Fruit fly (Drosophila melanogaster): ENCODE measurements around the gene CG33645.

Gene CG33645

dm6 chr2L:13515688-13516037 lies 17.0 kb upstream of the CG33645 start:
- TF ChIP-seq rn (GFP tag; IDR thresholded peaks at IDR 0.05) = no peak
- TF ChIP-seq CG8159 (tag; optimal IDR thresholded peaks at IDR 0.05) = no peak
- no peak for TF ChIP-seq CG8301 (tag; optimal IDR thresholded peaks at IDR 0.05)
- TF ChIP-seq CG4496 (GFP tag; IDR thresholded peaks at IDR 0.05) = no peak
- no peak for TF ChIP-seq fd96Ca (GFP tag; IDR thresholded peaks at IDR 0.05)
- TF ChIP-seq CG15710 (tag; optimal IDR thresholded peaks at IDR 0.05) = no peak
- TF ChIP-seq Pif1A (GFP tag; optimal IDR thresholded peaks at IDR 0.05) = no peak
- TF ChIP-seq CG34367 (tag; optimal IDR thresholded peaks at IDR 0.05) = no peak
- no peak for TF ChIP-seq EcR (GFP tag; optimal IDR thresholded peaks at IDR 0.05)
- no peak for TF ChIP-seq CG32121 (GFP tag; IDR thresholded peaks at IDR 0.05)
- no peak for TF ChIP-seq CG10348 (GFP tag; IDR thresholded peaks at IDR 0.05)
- no peak for TF ChIP-seq gl (tag; optimal IDR thresholded peaks at IDR 0.05)

dm6 chr2L:13521807-13522206 lies 10.8 kb upstream of the CG33645 start:
- TF ChIP-seq EcR (GFP tag; optimal IDR thresholded peaks at IDR 0.05) (no peak), CG4496 (GFP tag; IDR thresholded peaks at IDR 0.05) (no peak), Ets98B (GFP tag; IDR thresholded peaks at IDR 0.05) (no peak), Pif1A (GFP tag; optimal IDR thresholded peaks at IDR 0.05) (no peak), CG32121 (GFP tag; IDR thresholded peaks at IDR 0.05) (no peak), CG14655 (GFP tag; optimal IDR thresholded peaks at IDR 0.05) (no peak), CG17806 (tag; optimal IDR thresholded peaks at IDR 0.05) (no peak), gl (tag; optimal IDR thresholded peaks at IDR 0.05) (no peak)

- no peak for TF ChIP-seq Pif1B (GFP tag; optimal IDR thresholded peaks at IDR 0.05)
Measured at dm6 chr2L:13527541-13527940, 5.1 kb upstream of the CG33645 start, which contains the start of gene CG33640. CG33640 (plus strand) TSS chr2L:13527841.

DNA sequence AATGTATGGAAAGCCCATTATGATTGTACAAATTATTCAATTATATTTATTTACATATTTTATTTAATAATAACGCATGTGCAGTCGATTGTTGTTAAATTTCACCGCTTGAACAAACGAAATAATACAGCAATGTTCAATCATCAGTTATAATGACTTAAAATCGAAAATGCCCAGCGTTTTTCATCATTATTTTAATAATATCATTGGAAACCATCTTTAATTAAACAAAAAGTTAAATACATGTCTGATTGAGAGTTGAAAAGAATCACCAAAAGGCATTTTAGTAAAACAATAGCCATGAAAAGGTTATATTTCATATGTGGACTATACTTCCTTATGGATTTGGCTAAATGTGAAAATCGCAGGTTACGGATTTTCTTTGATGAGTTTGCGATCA lies 3.9 kb upstream of the CG33645 start, which contains the start of gene CG33641:
Gene CG33641 (plus strand): TSS at position 301 of the 400 bp plus-strand sequence.
- TF ChIP-seq CG32121 (GFP tag; IDR thresholded peaks at IDR 0.05) = no peak
- TF ChIP-seq CG15710 (tag; optimal IDR thresholded peaks at IDR 0.05) = no peak
- no peak for TF ChIP-seq EcR (GFP tag; optimal IDR thresholded peaks at IDR 0.05)
- no peak for TF ChIP-seq CG12605 (GFP tag; IDR thresholded peaks at IDR 0.05)
- TF ChIP-seq CG8301 (tag; optimal IDR thresholded peaks at IDR 0.05) = no peak
- TF ChIP-seq CG9948 (tag; optimal IDR thresholded peaks at IDR 0.05) = no peak
- TF ChIP-seq gl (tag; optimal IDR thresholded peaks at IDR 0.05) = no peak
- TF ChIP-seq CG13204 (GFP tag; optimal IDR thresholded peaks at IDR 0.05) = no peak
- TF ChIP-seq Pif1B (GFP tag; optimal IDR thresholded peaks at IDR 0.05) = no peak
- TF ChIP-seq CG17806 (tag; optimal IDR thresholded peaks at IDR 0.05) = no peak
- TF ChIP-seq fd96Ca (GFP tag; IDR thresholded peaks at IDR 0.05) = no peak

dm6 chr2L:13529675-13530074 lies 2.9 kb upstream of the CG33645 start, which contains the start of gene CG33642:
CG33642 (plus strand) TSS chr2L:13529975.
- TF ChIP-seq rn (GFP tag; IDR thresholded peaks at IDR 0.05) (no peak), CG10348 (GFP tag; IDR thresholded peaks at IDR 0.05) (no peak), CG17806 (tag; optimal IDR thresholded peaks at IDR 0.05) (no peak), CG13204 (GFP tag; optimal IDR thresholded peaks at IDR 0.05) (no peak)

dm6 chr2L:13530774-13531173 lies 1.9 kb upstream of the CG33645 start, which contains the start of gene CG33643:
CG33643 (plus strand) TSS chr2L:13531074.
- TF ChIP-seq Pif1A (GFP tag; optimal IDR thresholded peaks at IDR 0.05) (no peak), rn (GFP tag; IDR thresholded peaks at IDR 0.05) (no peak), CG14655 (GFP tag; optimal IDR thresholded peaks at IDR 0.05) (no peak), CG17806 (tag; optimal IDR thresholded peaks at IDR 0.05) (no peak), Pif1B (GFP tag; optimal IDR thresholded peaks at IDR 0.05) (no peak), CG10348 (GFP tag; IDR thresholded peaks at IDR 0.05) (no peak), CG15710 (tag; optimal IDR thresholded peaks at IDR 0.05) (no peak), CG32121 (GFP tag; IDR thresholded peaks at IDR 0.05) (no peak), CG13204 (GFP tag; optimal IDR thresholded peaks at IDR 0.05) (no peak), CG12605 (GFP tag; IDR thresholded peaks at IDR 0.05) (no peak), fd96Ca (GFP tag; IDR thresholded peaks at IDR 0.05) (no peak), gl (tag; optimal IDR thresholded peaks at IDR 0.05) (no peak), Ets98B (GFP tag; IDR thresholded peaks at IDR 0.05) (no peak), CG8301 (tag; optimal IDR thresholded peaks at IDR 0.05) (no peak), CG34367 (tag; optimal IDR thresholded peaks at IDR 0.05) (no peak)

DNA sequence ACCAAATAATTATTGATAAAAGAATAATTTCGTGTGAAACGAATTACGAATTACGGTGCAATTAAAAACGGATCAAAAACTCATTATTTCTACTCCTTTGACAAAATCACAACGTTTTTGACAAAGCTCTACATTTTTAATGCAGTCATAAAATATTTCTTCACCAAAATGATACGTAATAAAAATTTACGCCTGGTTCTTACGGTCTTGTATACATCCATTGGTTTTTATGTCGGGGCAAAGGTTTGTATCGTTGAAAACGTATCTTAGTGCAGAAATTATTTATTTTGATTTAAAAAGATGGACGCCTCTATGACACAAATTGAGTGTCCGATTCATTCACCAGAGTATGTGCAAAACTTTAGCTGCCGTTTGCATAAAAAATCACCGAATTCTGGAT lies 839 bp upstream of the CG33645 start, which contains the start of gene CG33644:
Gene CG33644 (plus strand): TSS at position 301 of the 400 bp plus-strand sequence.
- no peak for TF ChIP-seq fd96Ca (GFP tag; IDR thresholded peaks at IDR 0.05)
- no peak for TF ChIP-seq CG34367 (tag; optimal IDR thresholded peaks at IDR 0.05)
- TF ChIP-seq CG14655 (GFP tag; optimal IDR thresholded peaks at IDR 0.05) = no peak
- no peak for TF ChIP-seq CG13204 (GFP tag; optimal IDR thresholded peaks at IDR 0.05)
- TF ChIP-seq gl (tag; optimal IDR thresholded peaks at IDR 0.05) = no peak

DNA sequence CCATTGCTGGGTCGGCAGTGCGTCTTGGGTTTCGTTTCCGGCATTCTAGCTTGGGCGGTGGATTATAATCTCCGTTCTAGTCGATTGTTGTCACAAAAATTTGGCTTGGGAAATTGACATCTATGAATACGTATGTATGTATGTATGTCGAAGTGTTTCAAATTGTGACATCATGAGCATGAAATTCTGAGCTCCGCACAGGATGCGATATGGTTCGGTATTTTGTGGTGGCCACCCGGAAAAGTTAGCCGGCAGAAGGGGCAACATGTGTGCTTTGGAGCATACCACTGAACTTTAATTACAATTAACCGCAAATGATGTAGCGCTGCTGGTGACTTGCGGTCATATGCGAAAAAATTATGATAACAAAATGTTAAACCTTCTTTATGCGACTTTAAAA lies 3.1 kb downstream of the CG33645 start, which contains the start of gene CG15638:
Gene CG15638 (minus strand): TSS at position 101 of the 400 bp plus-strand sequence.
- TF ChIP-seq CG14655 (GFP tag; optimal IDR thresholded peaks at IDR 0.05) (no peak), CG17806 (tag; optimal IDR thresholded peaks at IDR 0.05) (no peak), CG15710 (tag; optimal IDR thresholded peaks at IDR 0.05) (no peak), Ets98B (GFP tag; IDR thresholded peaks at IDR 0.05) (no peak), fd96Ca (GFP tag; IDR thresholded peaks at IDR 0.05) (no peak), CG32121 (GFP tag; IDR thresholded peaks at IDR 0.05) (no peak), gl (tag; optimal IDR thresholded peaks at IDR 0.05) (no peak), CG8301 (tag; optimal IDR thresholded peaks at IDR 0.05) (no peak), rn (GFP tag; IDR thresholded peaks at IDR 0.05) (no peak), EcR (GFP tag; optimal IDR thresholded peaks at IDR 0.05) (no peak)

Measured in whole organism, pupa.